Fruit fly (Drosophila melanogaster) S2 (cell line): ENCODE data around the gene CG34404.

ENCODE experiments used
- CG8478 ChIP-seq: fragments of >200 bp; optimal IDR thresholded peaks from 2 replicates; lab custom pipeline; 2018
- CTCF ChIP-seq, 2 experiments: fragments of >200 bp; optimal IDR thresholded peaks; 2 replicates each; lab custom pipeline; 2018

dm6 chr3R:15316326-15316725 is 51.1 kb downstream of the CG34404 start, which contains the start of gene CG14866:
- no peak for TF ChIP-seq CTCF (optimal IDR thresholded peaks at IDR 0.05; lab: Kevin White, UChicago)
- TF ChIP-seq CG8478 (lab: Kevin White, UChicago) = no peak
